Fruit fly (Drosophila melanogaster) whole organism, embryonic: ENCODE results near the gene Wsck.

Experiments
- Abd-B ChIP-seq: fragments of 200-800 bp; sonication (Bioruptor generic); optimal IDR thresholded peaks from 2 replicates; lab custom pipeline; 2018; ENCODE audit warnings: missing biosample characterization, mild to moderate bottlenecking, missing genetic modification characterization, moderate library complexity
- Awh ChIP-seq: fragments of 200-800 bp; sonication (Bioruptor generic); IDR thresholded peaks from 2 replicates; pipeline ENCODE4, ENCODE4 v1.3.6; 2022; ENCODE audit warnings: missing biosample characterization, missing genetic modification characterization
- CG10209 ChIP-seq: fragments of 200-800 bp; sonication (Bioruptor generic); optimal IDR thresholded peaks from 3 replicates; lab custom pipeline; 2017; ENCODE audit warnings: missing biosample characterization, mild to moderate bottlenecking, missing genetic modification characterization, missing genetic modification reagents
- CG10431 ChIP-seq: fragments of 200-800 bp; sonication (Bioruptor generic); optimal IDR thresholded peaks from 3 replicates; lab custom pipeline; 2018; ENCODE audit warnings: missing biosample characterization, mild to moderate bottlenecking, missing genetic modification characterization
- CG12769 ChIP-seq: fragments of 200-800 bp; sonication (Bioruptor generic); optimal IDR thresholded peaks from 2 replicates; lab custom pipeline; 2019; ENCODE audit warnings: missing biosample characterization, mild to moderate bottlenecking, missing genetic modification characterization, moderate library complexity
- CG13123 ChIP-seq: fragments of 200-800 bp; sonication (Bioruptor generic); optimal IDR thresholded peaks from 2 replicates; lab custom pipeline; 2016; ENCODE audit warnings: missing biosample characterization, missing genetic modification characterization
- CG15073 ChIP-seq: fragments of 200-800 bp; sonication (Bioruptor generic); optimal IDR thresholded peaks from 2 replicates; lab custom pipeline; 2016; ENCODE audit warnings: missing biosample characterization, missing genetic modification characterization
- CG16815 ChIP-seq: fragments of 200-800 bp; sonication (Bioruptor generic); optimal IDR thresholded peaks from 3 replicates; lab custom pipeline; 2017; ENCODE audit warnings: missing biosample characterization, mild to moderate bottlenecking, missing genetic modification characterization
- CG17829 ChIP-seq: fragments of 200-800 bp; optimal IDR thresholded peaks from 2 replicates; lab custom pipeline; 2019; ENCODE audit warnings: missing biosample characterization, mild to moderate bottlenecking, missing genetic modification characterization, moderate library complexity
- CG1832 ChIP-seq: fragments of 200-800 bp; sonication (Bioruptor generic); optimal IDR thresholded peaks from 2 replicates; lab custom pipeline; 2017; ENCODE audit warnings: missing biosample characterization, mild to moderate bottlenecking, missing genetic modification characterization, inconsistent platforms
- CG30431 ChIP-seq: fragments of 200-800 bp; sonication (Bioruptor generic); optimal IDR thresholded peaks from 2 replicates; lab custom pipeline; 2017; ENCODE audit warnings: missing biosample characterization, missing genetic modification characterization
- CG31365 ChIP-seq: fragments of 200-800 bp; sonication (Bioruptor generic); optimal IDR thresholded peaks from 2 replicates; lab custom pipeline; 2018; ENCODE audit warnings: missing biosample characterization, mild to moderate bottlenecking, missing genetic modification characterization
- CG3726 ChIP-seq: fragments of 200-800 bp; sonication (Bioruptor generic); IDR thresholded peaks from 3 replicates; pipeline ENCODE4, ENCODE4 v1.3.6; 2022; ENCODE audit warnings: missing biosample characterization, missing genetic modification characterization
- CG4404 ChIP-seq: fragments of 200-800 bp; sonication (Bioruptor generic); IDR thresholded peaks from 2 replicates; pipeline ENCODE4 v1.3.6; 2022; ENCODE audit warnings: missing biosample characterization, missing genetic modification characterization
- CG4707 ChIP-seq: fragments of 200-800 bp; sonication (Bioruptor generic); optimal IDR thresholded peaks from 2 replicates; lab custom pipeline; 2018; ENCODE audit warnings: missing biosample characterization, mild to moderate bottlenecking, missing genetic modification characterization, moderate library complexity
- CG4820 ChIP-seq: fragments of 200-800 bp; sonication (Bioruptor generic); optimal IDR thresholded peaks from 3 replicates; lab custom pipeline; 2016; ENCODE audit warnings: missing biosample characterization, missing genetic modification characterization
- CG5953 ChIP-seq: fragments of 200-800 bp; sonication (Bioruptor generic); IDR thresholded peaks from 2 replicates; pipeline ENCODE4 v1.3.6; 2022; ENCODE audit warnings: missing biosample characterization, missing genetic modification characterization
- CG6854 ChIP-seq: fragments of 200-800 bp; sonication (Bioruptor generic); optimal IDR thresholded peaks from 3 replicates; lab custom pipeline; 2017; ENCODE audit warnings: missing biosample characterization, mild to moderate bottlenecking, missing genetic modification characterization
- CG7963 ChIP-seq: fragments of 200-800 bp; sonication (Bioruptor generic); IDR thresholded peaks from 3 replicates; pipeline ENCODE4 v1.3.6; 2022; ENCODE audit warnings: missing biosample characterization, missing genetic modification characterization; ENCODE audit not compliant: partially characterized antibody
- Chrac-16 ChIP-seq: fragments of 200-800 bp; sonication (Bioruptor generic); optimal IDR thresholded peaks from 3 replicates; lab custom pipeline; 2016; ENCODE audit warnings: missing biosample characterization, missing genetic modification characterization
- Dip2 ChIP-seq: fragments of 200-800 bp; sonication (Bioruptor generic); IDR thresholded peaks from 2 replicates; pipeline ENCODE4 v1.3.6; 2022; ENCODE audit warnings: missing biosample characterization, missing genetic modification characterization
- Dip3 ChIP-seq: fragments of 200-800 bp; sonication (Bioruptor generic); optimal IDR thresholded peaks from 3 replicates; lab custom pipeline; 2016; ENCODE audit warnings: missing biosample characterization, missing genetic modification characterization
- E2f1 ChIP-seq: fragments of 200-800 bp; sonication (Bioruptor generic); IDR thresholded peaks from 2 replicates; pipeline ENCODE4 v1.3.6; 2022; ENCODE audit warnings: missing biosample characterization, missing genetic modification characterization
- Elba2 ChIP-seq: fragments of 200-800 bp; sonication (Bioruptor generic); optimal IDR thresholded peaks from 3 replicates; lab custom pipeline; 2016; ENCODE audit warnings: missing biosample characterization, missing genetic modification characterization
- Hr78 ChIP-seq, 2 experiments: fragments of 200-800 bp in 1 of 2; fragments of >200 bp in 1 of 2; sonication (Bioruptor generic) in 1 of 2; optimal IDR thresholded peaks; 2 replicates each; lab custom pipeline; 2017 to 2019; ENCODE audit warnings: missing biosample characterization in 2 of 2, missing genetic modification characterization in 2 of 2, mild to moderate bottlenecking in 1 of 2, moderate library complexity in 1 of 2
- MBD-R2 ChIP-seq: fragments of 200-800 bp; sonication (Bioruptor generic); IDR thresholded peaks from 2 replicates; pipeline ENCODE4 v1.3.6; 2022; ENCODE audit warnings: missing biosample characterization, missing genetic modification characterization
- Rfx ChIP-seq: fragments of 200-800 bp; sonication (Bioruptor generic); IDR thresholded peaks from 2 replicates; pipeline ENCODE4 v1.3.6; 2022; ENCODE audit warnings: missing biosample characterization, missing genetic modification characterization
- TFAM ChIP-seq: fragments of 200-800 bp; sonication (Bioruptor generic); optimal IDR thresholded peaks from 2 replicates; lab custom pipeline; 2017; ENCODE audit warnings: missing biosample characterization, missing genetic modification characterization, inconsistent platforms
- Vsx1 ChIP-seq: fragments of 200-800 bp; sonication (Bioruptor generic); optimal IDR thresholded peaks from 2 replicates; lab custom pipeline; 2017; ENCODE audit warnings: missing biosample characterization, mild to moderate bottlenecking, missing genetic modification characterization, missing genetic modification reagents
- Xbp1 ChIP-seq: fragments of 200-800 bp; sonication (Bioruptor generic); optimal IDR thresholded peaks from 3 replicates; lab custom pipeline; 2016; ENCODE audit warnings: missing biosample characterization, mild to moderate bottlenecking, missing genetic modification characterization
- bbx ChIP-seq: fragments of 200-800 bp; sonication (Bioruptor generic); IDR thresholded peaks from 2 replicates; pipeline ENCODE4 v1.3.6; 2022; ENCODE audit warnings: missing biosample characterization, missing genetic modification characterization; ENCODE audit not compliant: partially characterized antibody
- crp ChIP-seq, 2 experiments: fragments of 200-800 bp; sonication (Bioruptor generic); optimal IDR thresholded peaks; 2 replicates in 1 of 2; 3 replicates in 1 of 2; lab custom pipeline; 2017; ENCODE audit warnings: missing biosample characterization in 2 of 2, missing genetic modification characterization in 2 of 2, mild to moderate bottlenecking in 1 of 2, moderate library complexity in 1 of 2
- dan ChIP-seq: fragments of 200-800 bp; sonication (Bioruptor generic); IDR thresholded peaks from 2 replicates; pipeline ENCODE4 v1.3.6; 2022; ENCODE audit warnings: missing biosample characterization, missing genetic modification characterization
- fd3F ChIP-seq: fragments of 200-800 bp; sonication (Bioruptor generic); optimal IDR thresholded peaks from 2 replicates; lab custom pipeline; 2018; ENCODE audit warnings: missing biosample characterization, mild to moderate bottlenecking, missing genetic modification characterization, moderate library complexity
- grn ChIP-seq: fragments of 200-800 bp; sonication (Bioruptor generic); optimal IDR thresholded peaks from 3 replicates; lab custom pipeline; 2017; ENCODE audit warnings: missing biosample characterization, missing genetic modification characterization
- gt ChIP-seq: fragments of 200-800 bp; sonication (Bioruptor generic); IDR thresholded peaks from 2 replicates; pipeline ENCODE4 v1.3.6; 2022; ENCODE audit warnings: missing biosample characterization, missing genetic modification characterization
- ind ChIP-seq: fragments of 200-800 bp; sonication (Bioruptor generic); optimal IDR thresholded peaks from 3 replicates; lab custom pipeline; 2016; ENCODE audit warnings: missing biosample characterization, missing genetic modification characterization
- klu ChIP-seq: fragments of 200-800 bp; sonication (Bioruptor generic); IDR thresholded peaks from 2 replicates; pipeline ENCODE4 v1.3.6; 2022; ENCODE audit warnings: missing biosample characterization, missing genetic modification characterization
- pzg ChIP-seq: fragments of 200-800 bp; sonication (Bioruptor generic); optimal IDR thresholded peaks from 3 replicates; lab custom pipeline; 2018; ENCODE audit warnings: missing biosample characterization, mild to moderate bottlenecking, missing genetic modification characterization, moderate library complexity
- sob ChIP-seq: fragments of 200-800 bp; sonication (Bioruptor generic); IDR thresholded peaks from 2 replicates; pipeline ENCODE4 v1.3.6; 2022; ENCODE audit warnings: missing biosample characterization, missing genetic modification characterization
- sr ChIP-seq: fragments of 200-800 bp; sonication (Bioruptor generic); IDR thresholded peaks from 3 replicates; pipeline ENCODE4 v1.3.6; 2022; ENCODE audit warnings: missing biosample characterization, missing genetic modification characterization

The Wsck gene

DNA sequence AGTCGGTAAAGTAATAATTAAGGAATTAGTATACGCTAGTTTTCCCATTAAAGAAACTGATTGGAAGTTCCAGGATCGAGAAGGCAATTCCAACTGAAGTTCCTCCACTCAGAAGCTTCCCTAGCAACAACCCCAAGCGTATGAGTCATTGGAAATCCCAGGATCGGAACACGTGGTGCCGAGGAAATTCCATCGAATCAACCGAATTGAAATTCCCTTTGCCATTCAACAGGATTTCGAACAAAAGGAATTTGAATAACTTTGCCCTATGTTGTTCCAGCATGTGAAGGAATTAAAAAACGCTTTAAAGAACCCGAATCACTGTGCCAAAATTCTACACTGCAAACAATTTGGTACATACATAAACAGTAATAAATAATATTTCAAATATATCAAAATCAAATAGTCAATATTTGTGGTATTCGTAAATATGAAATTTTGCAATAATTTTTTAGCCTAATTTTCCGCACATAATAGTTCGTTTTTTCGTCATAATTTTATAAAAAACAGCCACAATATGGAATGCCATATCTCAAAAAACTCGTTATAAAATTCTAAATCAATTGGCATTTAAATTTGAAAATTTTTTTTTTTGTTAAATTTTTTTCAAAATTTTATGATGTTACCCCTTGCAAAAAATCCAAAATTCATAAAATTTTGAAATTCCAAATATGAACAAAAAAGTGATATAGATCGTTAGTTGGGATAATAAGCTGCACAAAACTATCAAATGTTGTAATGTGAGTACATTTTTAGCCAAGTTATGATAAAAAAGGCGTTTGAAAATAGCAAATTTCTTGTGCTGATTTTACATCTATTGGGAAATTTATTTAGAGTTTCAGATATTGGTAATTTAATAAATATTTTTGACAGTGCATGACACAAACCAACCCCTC lies 49.6 kb downstream of the Wsck start (continued):
- TF ChIP-seq klu (GFP tag; lab: Robert Waterston, UW) = no peak
- no peak for TF ChIP-seq sr (GFP tag; lab: Robert Waterston, UW)
- TF ChIP-seq E2f1 (GFP tag; lab: Robert Waterston, UW) = no peak
- TF ChIP-seq CG17829 (tag; lab: Kevin White, UChicago) = peak; percentile 25
- no peak for TF ChIP-seq CG6854 (GFP tag; lab: Kevin White, UChicago)
- TF ChIP-seq dan (GFP tag; lab: Robert Waterston, UW) = no peak
- no peak for TF ChIP-seq CG1832 (GFP tag; lab: Kevin White, UChicago)
- no peak for TF ChIP-seq CG5953 (GFP tag; lab: Robert Waterston, UW)
- TF ChIP-seq Hr78 (GFP tag; optimal IDR thresholded peaks at IDR 0.05; lab: Kevin White, UChicago) = no peak
- peak; percentile 13 for TF ChIP-seq CG16815 (GFP tag; lab: Kevin White, UChicago)
- TF ChIP-seq CG10431 (GFP tag; lab: Kevin White, UChicago) = no peak
- TF ChIP-seq bbx (GFP tag; lab: Robert Waterston, UW) = peak; percentile 75
- TF ChIP-seq Xbp1 (GFP tag; lab: Kevin White, UChicago) = peak; percentile 21
- TF ChIP-seq CG7963 (GFP tag; lab: Robert Waterston, UW) = no peak
- no peak for TF ChIP-seq Dip3 (GFP tag; lab: Kevin White, UChicago)
- no peak for TF ChIP-seq sob
- no peak for TF ChIP-seq Awh (GFP tag; lab: Robert Waterston, UW)
- TF ChIP-seq gt (GFP tag; lab: Robert Waterston, UW) = no peak
- TF ChIP-seq Abd-B (GFP tag; lab: Kevin White, UChicago) = peak; percentile 18
- TF ChIP-seq CG4404 (GFP tag; lab: Robert Waterston, UW) = no peak
- TF ChIP-seq CG15073 (GFP tag; lab: Kevin White, UChicago) = no peak
- TF ChIP-seq TFAM = no peak
- TF ChIP-seq CG13123 = no peak
- TF ChIP-seq Chrac-16 = no peak
- no peak for TF ChIP-seq CG4820 (GFP tag; lab: Kevin White, UChicago)
- TF ChIP-seq Elba2 (GFP tag; lab: Kevin White, UChicago) = no peak
- TF ChIP-seq pzg (GFP tag; lab: Kevin White, UChicago) = no peak
- no peak for TF ChIP-seq MBD-R2
- TF ChIP-seq Dip2 (GFP tag; lab: Robert Waterston, UW) = no peak
- TF ChIP-seq crp (GFP tag; optimal IDR thresholded peaks at IDR 0.05; lab: Kevin White, UChicago) = no peak
- TF ChIP-seq Rfx (GFP tag; lab: Robert Waterston, UW) = no peak
- TF ChIP-seq CG12769 (tag; lab: Kevin White, UChicago) = no peak
- TF ChIP-seq CG30431 (GFP tag; lab: Kevin White, UChicago) = peak; percentile 0
- TF ChIP-seq CG31365 (tag; lab: Kevin White, UChicago) = no peak
- TF ChIP-seq Vsx1 (GFP tag; lab: Kevin White, UChicago) = peak; percentile 5
- TF ChIP-seq CG3726 (GFP tag; lab: Robert Waterston, UW) = no peak
- no peak for TF ChIP-seq grn (GFP tag; lab: Kevin White, UChicago)
- TF ChIP-seq ind = no peak
- no peak for TF ChIP-seq fd3F (GFP tag; lab: Kevin White, UChicago)
- peak; percentile 4 for TF ChIP-seq CG10209 (GFP tag; lab: Kevin White, UChicago)
- no peak for TF ChIP-seq CG4707
